Fruit fly (Drosophila melanogaster): ENCODE measurements around the gene Acsf3.

DNA sequence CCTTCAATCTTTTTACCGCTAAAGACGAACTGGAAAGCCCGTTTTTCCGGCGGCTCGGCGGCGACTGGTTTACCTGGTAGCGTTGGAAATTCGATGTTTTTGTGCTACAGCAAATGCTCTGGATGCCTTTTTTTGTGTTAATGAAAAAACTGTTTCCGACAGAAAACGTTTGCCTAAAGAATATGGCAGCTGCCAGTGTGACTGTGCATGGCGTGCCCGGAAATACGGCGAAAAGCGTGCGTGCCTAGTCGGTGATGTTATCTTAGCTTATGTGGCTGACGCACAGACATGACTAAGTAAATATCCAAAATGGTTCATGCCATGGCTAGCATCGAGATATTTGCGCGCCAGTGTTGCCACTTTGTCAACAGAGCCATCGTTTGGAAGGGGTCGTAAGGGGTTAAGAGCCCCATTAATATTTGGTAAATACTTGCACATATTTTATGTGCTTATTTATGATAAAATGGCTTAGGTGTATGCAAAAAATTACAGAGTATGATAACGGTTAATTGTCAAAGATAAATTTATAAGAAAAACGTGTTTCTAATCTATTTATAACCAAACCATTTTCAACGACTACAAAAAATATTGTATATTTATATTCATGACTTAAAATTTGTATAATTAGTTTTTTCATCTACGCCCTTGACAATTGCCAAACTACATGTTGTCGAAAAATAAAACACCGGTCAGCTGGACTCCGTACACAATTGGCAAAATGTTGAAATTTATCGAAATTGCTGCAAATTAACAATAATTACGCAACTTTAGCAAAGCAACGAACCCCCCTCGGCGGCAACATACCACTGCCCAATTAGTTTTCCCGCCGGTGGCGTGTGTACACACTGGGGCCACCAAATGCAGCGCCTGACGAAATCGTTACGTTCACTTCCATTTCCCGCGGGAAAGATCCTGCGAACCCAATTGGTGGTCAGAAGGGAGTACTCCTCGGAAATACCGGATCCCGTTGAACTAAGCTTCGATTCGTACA, 42.6 kb upstream of the Acsf3 start, which contains the start of gene CG2059:
- TF ChIP-seq CG10654 (GFP tag; optimal IDR thresholded peaks at IDR 0.05) (peak; percentile 38), dan (GFP tag; IDR thresholded peaks at IDR 0.05) (no peak), cas (GFP tag; IDR thresholded peaks at IDR 0.05) (no peak), Hr3 (GFP tag; optimal IDR thresholded peaks at IDR 0.05) (no peak), ap (GFP tag; IDR thresholded peaks at IDR 0.05) (0 out of 2 replicates have a peak, but pooled peaks have one; percentile 18), mld (GFP tag; IDR thresholded peaks at IDR 0.05; ENCODE audit: partially characterized antibody) (no peak), HmgD (GFP tag; optimal IDR thresholded peaks at IDR 0.05) (peak; percentile 84), CG1792 (GFP tag; optimal IDR thresholded peaks at IDR 0.05) (peak; percentile 15), Drgx (GFP tag; IDR thresholded peaks at IDR 0.05) (no peak), Ets97D (GFP tag; optimal IDR thresholded peaks at IDR 0.05) (peak; percentile 96), Fer1 (GFP tag; optimal IDR thresholded peaks at IDR 0.05) (peak; percentile 8), Dp (GFP tag; optimal IDR thresholded peaks at IDR 0.05) (peak; percentile 54), crp (GFP tag; optimal IDR thresholded peaks at IDR 0.05) (peak in 1 of 2 experiments; percentile 17)
